Worm (Caenorhabditis elegans) whole organism, early embryonic: ENCODE data around the gene picd-1.
A peak's percentile ranks its signal among the peaks of the same experiment; 100 is the strongest.

ENCODE experiments used
- B0310.2 ChIP-seq: sonication (generic microtip); optimal IDR thresholded peaks from 2 replicates; lab custom pipeline; 2016; ENCODE audit warnings: mild to moderate bottlenecking, missing genetic modification characterization, missing compliant biosample characterization
- F13C5.2 ChIP-seq: sonication (generic microtip); optimal IDR thresholded peaks from 2 replicates; lab custom pipeline; 2017; ENCODE audit warnings: mild to moderate bottlenecking, missing genetic modification characterization, inconsistent platforms, missing compliant biosample characterization
- aly-1 ChIP-seq: sonication (generic microtip); optimal IDR thresholded peaks from 2 replicates; lab custom pipeline; 2016; ENCODE audit warnings: missing genetic modification characterization, missing compliant biosample characterization
- ama-1 ChIP-seq: fragments of 150-350 bp; optimal IDR thresholded peaks from 2 replicates; lab custom pipeline; 2014
- ceh-13 ChIP-seq: fragments of 200-800 bp; sonication (Bioruptor generic); optimal IDR thresholded peaks from 2 replicates; lab custom pipeline; 2018; ENCODE audit warnings: mild to moderate bottlenecking, missing genetic modification characterization, missing compliant biosample characterization
- ceh-36 ChIP-seq: sonication (generic microtip); optimal IDR thresholded peaks from 2 replicates; lab custom pipeline; 2016; ENCODE audit warnings: missing genetic modification characterization, inconsistent platforms, missing compliant biosample characterization
- ets-7 ChIP-seq: sonication (generic microtip); optimal IDR thresholded peaks from 2 replicates; lab custom pipeline; 2016; ENCODE audit warnings: missing genotype, missing genetic modification characterization, missing compliant biosample characterization
- flt-1 ChIP-seq: fragments of 200-800 bp; sonication (Bioruptor generic); IDR thresholded peaks from 2 replicates; pipeline ENCODE4 v1.3.6; 2022; ENCODE audit warnings: missing genetic modification characterization, missing compliant biosample characterization
- hmbx-1 ChIP-seq: sonication (generic microtip); optimal IDR thresholded peaks from 2 replicates; lab custom pipeline; 2016; ENCODE audit warnings: mild to moderate bottlenecking, missing genetic modification characterization, missing compliant biosample characterization
- hmg-4 ChIP-seq: fragments of 200-800 bp; sonication (Bioruptor generic); optimal IDR thresholded peaks from 2 replicates; lab custom pipeline; 2018; ENCODE audit warnings: mild to moderate bottlenecking, missing genetic modification characterization, missing compliant biosample characterization
- hnd-1 ChIP-seq: sonication (generic microtip); optimal IDR thresholded peaks from 2 replicates; lab custom pipeline; 2016; ENCODE audit warnings: missing genetic modification characterization, missing compliant biosample characterization
- pes-1 ChIP-seq: fragments of 200-800 bp; sonication (Bioruptor generic); IDR thresholded peaks from 2 replicates; pipeline ENCODE4 v1.3.6; 2022; ENCODE audit warnings: missing genetic modification reagents, missing genetic modification characterization, missing compliant biosample characterization
- scrt-1 ChIP-seq: fragments of 200-800 bp; sonication (Bioruptor generic); IDR thresholded peaks from 2 replicates; pipeline ENCODE4 v1.3.6; 2022; ENCODE audit warnings: missing genetic modification characterization, missing compliant biosample characterization
- sea-1 ChIP-seq: fragments of 200-800 bp; sonication (Bioruptor generic); conservative IDR thresholded peaks from 2 replicates; pipeline ENCODE4 v1.3.6; 2022; ENCODE audit warnings: missing genetic modification characterization, missing compliant biosample characterization
- tbx-11 ChIP-seq: fragments of 200-800 bp; sonication (Bioruptor generic); IDR thresholded peaks from 2 replicates; pipeline ENCODE4 v1.3.6; 2022; ENCODE audit warnings: missing genetic modification characterization, missing compliant biosample characterization
- tbx-37 ChIP-seq: fragments of 200-800 bp; sonication (Bioruptor generic); conservative IDR thresholded peaks from 2 replicates; pipeline ENCODE4 v1.3.6; 2022; ENCODE audit warnings: missing genetic modification reagents, missing genetic modification characterization, missing compliant biosample characterization
- tra-4 ChIP-seq: sonication (generic microtip); optimal IDR thresholded peaks from 2 replicates; lab custom pipeline; 2017; ENCODE audit warnings: missing genetic modification characterization, missing compliant biosample characterization

Gene picd-1

DNA sequence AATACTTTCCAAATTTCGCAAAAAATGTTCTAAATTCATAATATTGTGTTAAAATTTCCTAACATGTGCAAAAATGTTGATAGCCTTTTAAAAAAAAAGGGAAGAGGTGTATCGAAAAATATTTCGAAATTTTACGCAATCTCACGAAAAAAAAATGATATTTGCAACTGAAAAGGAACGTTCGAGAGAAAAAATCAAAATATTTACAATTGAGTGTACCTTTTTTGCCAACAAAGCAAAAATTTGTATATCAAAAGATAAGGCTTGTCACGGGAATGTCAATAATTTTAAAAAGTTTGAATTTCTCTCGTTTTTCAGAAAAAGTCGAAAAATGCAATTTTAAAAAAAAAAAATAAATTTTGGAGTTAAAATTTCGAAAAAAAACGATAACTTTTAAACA, 18.9 kb downstream of the picd-1 start:
- TF ChIP-seq hnd-1 (tag; lab: Kevin White, UChicago) (no peak), tbx-37 (GFP tag; lab: Robert Waterston, UW) (no peak)

DNA sequence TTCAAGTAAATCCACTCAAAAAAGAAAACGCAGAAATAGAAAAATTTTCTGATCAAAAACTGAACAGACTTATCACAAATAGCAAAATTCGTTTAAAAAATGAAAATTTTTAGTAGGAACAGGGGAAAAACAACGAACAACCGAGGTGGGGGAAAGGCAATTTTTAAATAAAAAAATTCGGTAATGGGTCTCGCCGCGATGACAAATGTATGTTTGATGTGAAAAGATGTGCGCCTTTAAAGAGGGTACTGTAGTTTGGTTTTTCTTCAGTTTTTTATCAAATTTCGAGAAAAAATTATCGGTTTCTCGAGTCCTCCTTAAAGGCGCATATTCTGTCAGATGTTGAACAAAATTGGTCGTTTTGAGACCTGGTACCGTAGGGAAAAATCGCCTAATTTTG, 19.3 kb downstream of the picd-1 start:
- TF ChIP-seq tra-4 (tag; lab: Kevin White, UChicago) = no peak

DNA sequence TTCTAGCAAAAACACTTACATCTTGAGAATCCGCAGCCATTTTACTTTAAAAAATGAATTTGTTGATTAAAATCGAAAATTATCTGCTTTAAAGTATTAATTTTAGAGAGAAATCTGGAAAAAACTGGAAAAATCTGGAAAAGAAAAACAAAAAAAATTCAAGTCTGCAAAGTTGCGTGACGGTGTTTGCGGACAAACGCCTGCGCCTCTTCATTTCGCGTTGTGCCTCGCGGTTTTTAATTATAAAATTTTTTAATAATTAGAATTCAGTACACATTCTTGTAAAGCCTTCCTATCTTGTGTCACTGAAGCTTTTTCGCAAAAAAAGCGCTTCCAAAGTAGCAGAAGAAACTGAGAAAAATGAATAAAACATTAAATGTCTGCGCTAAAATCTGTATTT, 22.0 kb downstream of the picd-1 start, which contains the start of gene W03F9.1:
Gene W03F9.1 (minus strand): TSS at position 109 of the 400 bp plus-strand sequence.
- TF ChIP-seq F13C5.2 (tag; lab: Kevin White, UChicago) (peak; percentile 29), hmbx-1 (peak; percentile 28), pes-1 (GFP tag; lab: Robert Waterston, UW) (0 out of 2 replicates have a peak, but pooled peaks have one; percentile 14), B0310.2 (tag; lab: Kevin White, UChicago) (no peak)

DNA sequence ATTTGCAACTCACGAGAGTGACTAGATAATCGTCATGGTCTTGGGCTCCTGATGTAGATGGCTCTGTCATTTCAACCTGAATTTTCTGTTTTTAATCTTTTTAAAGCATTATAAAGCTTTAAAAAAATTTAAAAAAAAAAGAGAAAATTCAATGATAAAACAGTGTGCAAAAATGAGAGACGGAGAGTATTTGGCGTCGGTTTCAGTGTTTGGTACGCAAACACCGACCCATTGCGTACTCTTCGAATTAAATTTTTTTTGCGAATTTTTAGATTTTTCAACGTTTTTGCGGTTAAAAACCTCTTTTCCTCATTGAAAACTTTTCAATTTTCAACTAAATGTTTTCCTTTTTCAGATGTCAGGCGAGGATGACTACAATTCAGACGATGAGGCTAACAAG, 23.3 kb downstream of the picd-1 start, which contains the start of the genes W03F9.2 and sftb-2:
Gene W03F9.2 (minus strand): TSS at position 153 of the 400 bp plus-strand sequence.
Gene sftb-2 (plus strand): TSS at position 356 of the 400 bp plus-strand sequence.
- TF ChIP-seq sea-1 (GFP tag; lab: Robert Waterston, UW) (no peak), ets-7 (tag; lab: Kevin White, UChicago) (no peak)

DNA sequence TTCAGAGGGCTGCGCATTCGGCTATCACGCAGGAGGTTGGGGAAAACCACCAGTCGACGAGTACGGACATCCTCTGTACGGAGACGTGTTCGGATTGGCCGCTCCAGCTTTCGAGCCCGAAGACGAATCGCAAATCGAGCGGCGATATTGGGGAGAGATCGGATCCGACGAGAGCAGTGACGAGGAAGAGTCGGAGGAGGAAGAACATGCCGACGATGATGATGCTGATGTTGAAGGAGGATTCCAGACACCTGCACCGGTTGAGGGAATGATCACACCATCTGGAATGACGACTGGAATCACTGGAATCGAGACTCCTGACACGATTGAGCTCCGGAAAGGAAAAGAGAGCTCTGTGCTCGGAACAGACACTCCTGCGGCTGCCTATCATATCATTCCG, 25.6 kb downstream of the picd-1 start:
- no peak for TF ChIP-seq tbx-11 (GFP tag; lab: Robert Waterston, UW)
- no peak for TF ChIP-seq ama-1 (lab: Kevin White, UChicago)
- no peak for TF ChIP-seq tra-4 (tag; lab: Kevin White, UChicago)
- no peak for TF ChIP-seq hmbx-1
- no peak for TF ChIP-seq hmg-4 (GFP tag; lab: Kevin White, UChicago)
- TF ChIP-seq pes-1 (GFP tag; lab: Robert Waterston, UW) = no peak
- no peak for TF ChIP-seq ceh-36 (tag; lab: Kevin White, UChicago)

DNA sequence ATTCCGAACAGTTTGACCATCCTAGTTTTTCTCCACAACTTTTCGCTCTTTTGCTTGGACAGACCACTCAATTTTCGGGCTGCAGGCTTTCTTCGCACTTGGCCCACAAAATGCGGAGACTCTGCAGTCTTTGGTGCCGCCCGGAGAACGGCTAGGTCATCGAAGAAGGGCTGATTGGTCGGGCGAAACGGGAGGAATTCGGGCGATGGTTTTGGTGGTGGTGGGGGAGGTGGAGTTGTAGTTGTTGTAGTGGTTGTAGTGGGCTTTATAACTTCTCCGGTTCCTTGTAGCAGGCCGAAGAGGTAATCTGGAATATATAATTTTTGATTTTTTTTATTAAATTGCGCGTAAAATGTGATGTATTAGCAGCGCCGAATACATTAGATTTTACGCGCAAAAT, 33.0 kb downstream of the picd-1 start:
- TF ChIP-seq hnd-1 (tag; lab: Kevin White, UChicago) (no peak), F13C5.2 (tag; lab: Kevin White, UChicago) (no peak), ets-7 (tag; lab: Kevin White, UChicago) (no peak), ceh-13 (no peak), tra-4 (tag; lab: Kevin White, UChicago) (no peak), B0310.2 (tag; lab: Kevin White, UChicago) (no peak), ceh-36 (tag; lab: Kevin White, UChicago) (no peak), aly-1 (no peak), scrt-1 (GFP tag; lab: Robert Waterston, UW) (no peak), sea-1 (GFP tag; lab: Robert Waterston, UW) (no peak), tbx-11 (GFP tag; lab: Robert Waterston, UW) (no peak), hmbx-1 (no peak), pes-1 (GFP tag; lab: Robert Waterston, UW) (no peak)

DNA sequence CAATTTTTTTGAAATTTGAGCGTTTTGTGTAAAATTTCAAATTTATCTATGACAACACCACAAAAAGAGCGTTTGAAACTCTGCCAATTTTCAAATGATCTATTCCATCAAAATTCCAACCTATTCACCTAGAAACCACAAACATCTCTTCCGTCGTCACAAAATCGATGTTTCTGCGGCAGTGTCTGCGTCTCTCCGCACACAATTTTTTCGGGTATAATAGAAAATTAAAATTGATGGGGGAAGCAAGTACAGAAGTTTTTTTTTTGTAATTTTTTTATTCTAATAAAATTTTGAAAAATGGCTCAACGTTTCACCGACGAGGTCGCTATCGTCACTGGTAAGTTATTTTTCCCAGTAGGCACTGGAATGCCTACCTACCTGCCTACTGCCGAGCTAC, 34.0 kb downstream of the picd-1 start, which contains the start of gene W03F9.9:
Gene W03F9.9 (plus strand): TSS at position 301 of the 400 bp plus-strand sequence.
- TF ChIP-seq flt-1 = no peak
- no peak for TF ChIP-seq pes-1 (GFP tag; lab: Robert Waterston, UW)
- TF ChIP-seq hnd-1 (tag; lab: Kevin White, UChicago) = no peak
- no peak for TF ChIP-seq B0310.2 (tag; lab: Kevin White, UChicago)
- no peak for TF ChIP-seq tra-4 (tag; lab: Kevin White, UChicago)

DNA sequence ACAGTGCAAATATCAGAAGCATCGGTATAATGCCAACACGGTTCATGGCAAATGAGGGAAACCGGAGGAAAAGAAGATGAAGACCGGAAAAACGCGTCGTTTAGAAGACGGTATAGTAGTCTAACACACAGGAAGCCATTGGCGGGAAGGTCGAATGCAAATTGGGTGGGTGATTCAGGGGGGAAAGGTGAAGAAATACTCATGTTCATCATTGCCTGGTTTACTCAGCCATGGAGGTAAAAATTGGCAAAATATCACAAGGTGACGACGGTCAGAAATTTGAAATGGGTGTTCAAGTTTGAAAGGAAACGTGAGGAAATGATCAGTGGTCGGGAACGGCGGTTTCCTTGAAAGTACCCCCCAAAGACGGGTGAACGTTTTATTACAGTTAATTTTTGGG, 36.6 kb downstream of the picd-1 start, which contains the start of gene W03F9.11:
Gene W03F9.11 (minus strand): TSS at position 101 of the 400 bp plus-strand sequence.
- no peak for TF ChIP-seq hmbx-1
- TF ChIP-seq B0310.2 (tag; lab: Kevin White, UChicago) = no peak
- no peak for TF ChIP-seq ets-7 (tag; lab: Kevin White, UChicago)
- no peak for TF ChIP-seq flt-1
- no peak for TF ChIP-seq tra-4 (tag; lab: Kevin White, UChicago)
- no peak for TF ChIP-seq ama-1 (lab: Kevin White, UChicago)
- TF ChIP-seq scrt-1 (GFP tag; lab: Robert Waterston, UW) = no peak
- no peak for TF ChIP-seq hnd-1 (tag; lab: Kevin White, UChicago)
- TF ChIP-seq F13C5.2 (tag; lab: Kevin White, UChicago) = no peak
- no peak for TF ChIP-seq ceh-13
- TF ChIP-seq tbx-37 (GFP tag; lab: Robert Waterston, UW) = no peak
- no peak for TF ChIP-seq aly-1

DNA sequence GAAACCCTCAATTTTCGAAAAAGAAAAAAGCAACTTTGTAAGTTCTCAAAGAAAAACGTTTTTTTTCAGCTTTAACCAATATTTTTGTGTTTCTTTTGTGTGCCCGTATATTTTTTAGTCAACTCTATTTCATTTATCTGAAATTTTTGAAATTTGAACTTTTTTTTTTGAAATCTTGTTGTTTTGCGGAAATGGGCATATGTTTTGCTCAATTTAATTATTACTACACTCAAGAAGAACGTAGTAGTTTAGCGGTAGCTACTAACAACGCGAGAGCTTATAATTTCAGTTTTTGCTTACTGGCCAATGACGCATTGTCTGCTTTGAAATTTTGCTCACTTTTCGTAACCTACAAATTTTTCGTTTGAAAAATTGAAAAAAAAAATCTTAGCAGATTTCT, 40.2 kb downstream of the picd-1 start, which contains the start of gene srh-82:
Gene srh-82 (plus strand): TSS at position 301 of the 400 bp plus-strand sequence.
- no peak for TF ChIP-seq pes-1 (GFP tag; lab: Robert Waterston, UW)
- no peak for TF ChIP-seq B0310.2 (tag; lab: Kevin White, UChicago)
- TF ChIP-seq ama-1 (lab: Kevin White, UChicago) = no peak
- TF ChIP-seq ets-7 (tag; lab: Kevin White, UChicago) = no peak
- no peak for TF ChIP-seq tbx-37 (GFP tag; lab: Robert Waterston, UW)
- TF ChIP-seq scrt-1 (GFP tag; lab: Robert Waterston, UW) = no peak
- TF ChIP-seq tbx-11 (GFP tag; lab: Robert Waterston, UW) = no peak
- no peak for TF ChIP-seq ceh-13
- TF ChIP-seq F13C5.2 (tag; lab: Kevin White, UChicago) = no peak
- no peak for TF ChIP-seq ceh-36 (tag; lab: Kevin White, UChicago)
- no peak for TF ChIP-seq hmg-4 (GFP tag; lab: Kevin White, UChicago)
- no peak for TF ChIP-seq tra-4 (tag; lab: Kevin White, UChicago)
- no peak for TF ChIP-seq sea-1 (GFP tag; lab: Robert Waterston, UW)
- no peak for TF ChIP-seq flt-1
- TF ChIP-seq aly-1 = no peak
